Fruit fly (Drosophila melanogaster) S2 (cell line): ENCODE results near the gene bif.

Experiments used
- CG8478 ChIP-seq: fragments of >200 bp; optimal IDR thresholded peaks from 2 replicates; lab custom pipeline; 2018
- CTCF ChIP-seq, 2 experiments: fragments of >200 bp; optimal IDR thresholded peaks; 2 replicates each; lab custom pipeline; 2018

- TF ChIP-seq CTCF (optimal IDR thresholded peaks at IDR 0.05; lab: Kevin White, UChicago), result peak; percentile 48 to 63
- TF ChIP-seq CG8478 (lab: Kevin White, UChicago), result no peak
Observed at dm6 chrX:11714529-11715262, 35.9 kb downstream of the bif start.
